Fruit fly (Drosophila melanogaster): ENCODE measurements around the gene CG11247.

CG11247 gene

DNA sequence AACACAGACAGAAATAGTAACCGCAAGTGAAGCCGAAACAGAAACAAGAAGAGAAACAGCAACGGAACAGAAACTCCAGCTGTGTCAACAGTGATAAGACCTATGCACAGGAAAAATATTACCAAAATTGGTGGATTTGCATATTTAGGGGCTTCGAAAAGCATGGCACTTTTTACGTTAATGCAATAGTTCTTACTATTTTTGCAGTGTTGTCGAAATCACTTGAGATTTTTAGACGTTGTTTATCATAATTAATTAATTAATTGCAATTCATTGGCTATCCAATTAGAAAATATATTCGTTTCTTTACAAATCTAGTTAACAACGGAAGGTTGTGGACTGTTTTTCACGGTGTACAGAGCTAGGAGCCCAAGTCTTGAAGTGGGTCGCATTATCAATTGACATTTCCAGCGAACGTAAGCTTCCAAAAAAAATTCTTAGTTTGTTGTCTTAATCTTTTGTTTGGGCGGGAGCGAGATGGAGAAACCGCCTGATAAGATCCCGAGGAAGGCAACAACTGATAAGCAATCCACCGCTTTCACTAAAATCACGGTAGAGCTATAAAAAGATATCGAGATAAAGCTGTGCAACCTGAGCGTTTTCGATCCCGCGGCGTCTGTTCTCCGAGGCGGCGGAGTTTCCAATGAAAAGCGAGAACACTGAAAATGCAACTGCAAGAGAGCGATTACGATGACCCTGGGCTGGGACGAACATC, 1.4 kb downstream of the CG11247 start (continued):
- no peak for TF ChIP-seq Dad (GFP tag; optimal IDR thresholded peaks at IDR 0.05)
- TF ChIP-seq tin (GFP tag; optimal IDR thresholded peaks at IDR 0.05), result peak; percentile 22
- TF ChIP-seq CG2116 (GFP tag; optimal IDR thresholded peaks at IDR 0.05), result no peak
- TF ChIP-seq zen2 (GFP tag; IDR thresholded peaks at IDR 0.05; ENCODE audit: partially characterized antibody), result no peak
- no peak for TF ChIP-seq CG14014 (GFP tag; IDR thresholded peaks at IDR 0.05)
- peak; percentile 58 for TF ChIP-seq Ets65A (GFP tag)
- no peak for TF ChIP-seq CG12236 (GFP tag; optimal IDR thresholded peaks at IDR 0.05)
- no peak for TF ChIP-seq peb (GFP tag; IDR thresholded peaks at IDR 0.05)
- no peak for TF ChIP-seq PHDP (tag; optimal IDR thresholded peaks at IDR 0.05)
- no peak for TF ChIP-seq CG13287 (GFP tag; IDR thresholded peaks at IDR 0.05; ENCODE audit: partially characterized antibody)
- TF ChIP-seq CG15696 (tag; optimal IDR thresholded peaks at IDR 0.05), result peak; percentile 65
- no peak for TF ChIP-seq dmrt99B (tag; optimal IDR thresholded peaks at IDR 0.05)
- TF ChIP-seq psq (GFP tag; optimal IDR thresholded peaks at IDR 0.05), result no peak
- no peak for TF ChIP-seq H2.0 (GFP tag; IDR thresholded peaks at IDR 0.05)
- TF ChIP-seq CG11398 (GFP tag; optimal IDR thresholded peaks at IDR 0.05), result no peak
- TF ChIP-seq CG8290 (GFP tag; optimal IDR thresholded peaks at IDR 0.05), result no peak
- TF ChIP-seq CG8290 (tag; optimal IDR thresholded peaks at IDR 0.05), result no peak
- TF ChIP-seq Hmx (GFP tag; optimal IDR thresholded peaks at IDR 0.05), result no peak
- TF ChIP-seq Xbp1 (GFP tag; optimal IDR thresholded peaks at IDR 0.05), result no peak
- TF ChIP-seq CG8944 (GFP tag; optimal IDR thresholded peaks at IDR 0.05), result no peak
- TF ChIP-seq fd3F (GFP tag; optimal IDR thresholded peaks at IDR 0.05), result no peak
- no peak for TF ChIP-seq Max (GFP tag; optimal IDR thresholded peaks at IDR 0.05)
- no peak for TF ChIP-seq CG17912 (GFP tag; optimal IDR thresholded peaks at IDR 0.05)
- no peak for TF ChIP-seq pum (GFP tag; optimal IDR thresholded peaks at IDR 0.05)
- no peak for TF ChIP-seq nau (GFP tag; optimal IDR thresholded peaks at IDR 0.05)
- no peak for TF ChIP-seq Asciz (GFP tag; optimal IDR thresholded peaks at IDR 0.05)
- no peak for TF ChIP-seq CG9797 (GFP tag; optimal IDR thresholded peaks at IDR 0.05)
- no peak for TF ChIP-seq dpn (GFP tag; optimal IDR thresholded peaks at IDR 0.05)
- peak; percentile 35 for TF ChIP-seq CG13424 (tag; optimal IDR thresholded peaks at IDR 0.05)
- TF ChIP-seq TFAM (GFP tag; optimal IDR thresholded peaks at IDR 0.05), result no peak
- no peak for TF ChIP-seq cg (GFP tag; optimal IDR thresholded peaks at IDR 0.05)
- no peak for TF ChIP-seq Tbp (GFP tag; optimal IDR thresholded peaks at IDR 0.05)
- no peak for TF ChIP-seq CG16779 (GFP tag; IDR thresholded peaks at IDR 0.05)
- TF ChIP-seq Dek (tag; optimal IDR thresholded peaks at IDR 0.05), result no peak
- no peak for TF ChIP-seq Ets97D (GFP tag; optimal IDR thresholded peaks at IDR 0.05)
- TF ChIP-seq CG6272 (GFP tag; IDR thresholded peaks at IDR 0.05), result no peak
- TF ChIP-seq CG33213 (GFP tag; optimal IDR thresholded peaks at IDR 0.05), result no peak
- no peak for TF ChIP-seq aop (GFP tag; IDR thresholded peaks at IDR 0.05)
- TF ChIP-seq CG14710 (tag; optimal IDR thresholded peaks at IDR 0.05), result peak; percentile 51
- TF ChIP-seq MESR4 (GFP tag; optimal IDR thresholded peaks at IDR 0.05), result no peak
- no peak; the same call in 2 of the 3 replicates for TF ChIP-seq CG17361 (GFP tag; IDR thresholded peaks at IDR 0.05)
- TF ChIP-seq pho (GFP tag; optimal IDR thresholded peaks at IDR 0.05), result no peak
- no peak for TF ChIP-seq oc (tag; optimal IDR thresholded peaks at IDR 0.05)
- TF ChIP-seq maf-S (GFP tag; optimal IDR thresholded peaks at IDR 0.05), result no peak
- TF ChIP-seq CG4707 (GFP tag; optimal IDR thresholded peaks at IDR 0.05), result no peak
- TF ChIP-seq caup (GFP tag; optimal IDR thresholded peaks at IDR 0.05; ENCODE audit: severe bottlenecking), result no peak
- no peak for TF ChIP-seq YL-1 (GFP tag; optimal IDR thresholded peaks at IDR 0.05)
- no peak for TF ChIP-seq vvl (GFP tag; IDR thresholded peaks at IDR 0.05)
- TF ChIP-seq CG18476 (GFP tag; optimal IDR thresholded peaks at IDR 0.05), result no peak
- no peak for TF ChIP-seq nerfin-1 (tag; optimal IDR thresholded peaks at IDR 0.05)
- TF ChIP-seq Doc2 (GFP tag; IDR thresholded peaks at IDR 0.05), result no peak
